Worm (Caenorhabditis elegans) whole organism, early embryonic: ENCODE data around the gene cgt-3.

Experiments used
- B0310.2 ChIP-seq: sonication (generic microtip); optimal IDR thresholded peaks from 2 replicates; lab custom pipeline; 2016; ENCODE audit warnings: mild to moderate bottlenecking, missing genetic modification characterization, missing compliant biosample characterization
- F13C5.2 ChIP-seq: sonication (generic microtip); optimal IDR thresholded peaks from 2 replicates; lab custom pipeline; 2017; ENCODE audit warnings: mild to moderate bottlenecking, missing genetic modification characterization, inconsistent platforms, missing compliant biosample characterization
- aly-1 ChIP-seq: sonication (generic microtip); optimal IDR thresholded peaks from 2 replicates; lab custom pipeline; 2016; ENCODE audit warnings: missing genetic modification characterization, missing compliant biosample characterization
- ama-1 ChIP-seq: fragments of 150-350 bp; optimal IDR thresholded peaks from 2 replicates; lab custom pipeline; 2014
- ceh-13 ChIP-seq: fragments of 200-800 bp; sonication (Bioruptor generic); optimal IDR thresholded peaks from 2 replicates; lab custom pipeline; 2018; ENCODE audit warnings: mild to moderate bottlenecking, missing genetic modification characterization, missing compliant biosample characterization
- ceh-36 ChIP-seq: sonication (generic microtip); optimal IDR thresholded peaks from 2 replicates; lab custom pipeline; 2016; ENCODE audit warnings: missing genetic modification characterization, inconsistent platforms, missing compliant biosample characterization
- ets-7 ChIP-seq: sonication (generic microtip); optimal IDR thresholded peaks from 2 replicates; lab custom pipeline; 2016; ENCODE audit warnings: missing genotype, missing genetic modification characterization, missing compliant biosample characterization
- flt-1 ChIP-seq: fragments of 200-800 bp; sonication (Bioruptor generic); IDR thresholded peaks from 2 replicates; pipeline ENCODE4 v1.3.6; 2022; ENCODE audit warnings: missing genetic modification characterization, missing compliant biosample characterization
- hmbx-1 ChIP-seq: sonication (generic microtip); optimal IDR thresholded peaks from 2 replicates; lab custom pipeline; 2016; ENCODE audit warnings: mild to moderate bottlenecking, missing genetic modification characterization, missing compliant biosample characterization
- hmg-4 ChIP-seq: fragments of 200-800 bp; sonication (Bioruptor generic); optimal IDR thresholded peaks from 2 replicates; lab custom pipeline; 2018; ENCODE audit warnings: mild to moderate bottlenecking, missing genetic modification characterization, missing compliant biosample characterization
- hnd-1 ChIP-seq: sonication (generic microtip); optimal IDR thresholded peaks from 2 replicates; lab custom pipeline; 2016; ENCODE audit warnings: missing genetic modification characterization, missing compliant biosample characterization
- pes-1 ChIP-seq: fragments of 200-800 bp; sonication (Bioruptor generic); IDR thresholded peaks from 2 replicates; pipeline ENCODE4 v1.3.6; 2022; ENCODE audit warnings: missing genetic modification reagents, missing genetic modification characterization, missing compliant biosample characterization
- scrt-1 ChIP-seq: fragments of 200-800 bp; sonication (Bioruptor generic); IDR thresholded peaks from 2 replicates; pipeline ENCODE4 v1.3.6; 2022; ENCODE audit warnings: missing genetic modification characterization, missing compliant biosample characterization
- sea-1 ChIP-seq: fragments of 200-800 bp; sonication (Bioruptor generic); conservative IDR thresholded peaks from 2 replicates; pipeline ENCODE4 v1.3.6; 2022; ENCODE audit warnings: missing genetic modification characterization, missing compliant biosample characterization
- tbx-11 ChIP-seq: fragments of 200-800 bp; sonication (Bioruptor generic); IDR thresholded peaks from 2 replicates; pipeline ENCODE4 v1.3.6; 2022; ENCODE audit warnings: missing genetic modification characterization, missing compliant biosample characterization
- tbx-37 ChIP-seq: fragments of 200-800 bp; sonication (Bioruptor generic); conservative IDR thresholded peaks from 2 replicates; pipeline ENCODE4 v1.3.6; 2022; ENCODE audit warnings: missing genetic modification reagents, missing genetic modification characterization, missing compliant biosample characterization
- tra-4 ChIP-seq: sonication (generic microtip); optimal IDR thresholded peaks from 2 replicates; lab custom pipeline; 2017; ENCODE audit warnings: missing genetic modification characterization, missing compliant biosample characterization

cgt-3 gene

ce11 chrII:5902139-5902538 is 9.0 kb upstream of the cgt-3 start:
- TF ChIP-seq tbx-11 (GFP tag; lab: Robert Waterston, UW), result no peak
- TF ChIP-seq sea-1 (GFP tag; lab: Robert Waterston, UW), result no peak

ce11 chrII:5904252-5904651 is 6.9 kb upstream of the cgt-3 start, which contains the start of gene tsp-18:
Gene tsp-18, plus strand, starts transcription at chrII:5904552.
- TF ChIP-seq ceh-13 (GFP tag; lab: Kevin White, UChicago), result no peak
- no peak for TF ChIP-seq ama-1
- TF ChIP-seq hnd-1 (tag; lab: Kevin White, UChicago), result no peak
- no peak for TF ChIP-seq scrt-1 (GFP tag; lab: Robert Waterston, UW)
- no peak for TF ChIP-seq F13C5.2 (tag; lab: Kevin White, UChicago)
- no peak for TF ChIP-seq ets-7 (tag; lab: Kevin White, UChicago)
- no peak for TF ChIP-seq ceh-36 (tag; lab: Kevin White, UChicago)
- no peak for TF ChIP-seq hmg-4 (GFP tag; lab: Kevin White, UChicago)
- TF ChIP-seq B0310.2 (tag; lab: Kevin White, UChicago), result no peak
- no peak for TF ChIP-seq tbx-37 (GFP tag; lab: Robert Waterston, UW)
- TF ChIP-seq hmbx-1, result no peak
- no peak for TF ChIP-seq tra-4 (tag; lab: Kevin White, UChicago)
- TF ChIP-seq flt-1, result no peak
- TF ChIP-seq aly-1 (tag; lab: Kevin White, UChicago), result no peak
- TF ChIP-seq pes-1 (GFP tag; lab: Robert Waterston, UW), result no peak
- TF ChIP-seq tbx-11 (GFP tag; lab: Robert Waterston, UW), result no peak

ce11 chrII:5906274-5906673 is 4.8 kb upstream of the cgt-3 start, which contains the start of gene F59G1.8:
Gene F59G1.8, plus strand, starts transcription at chrII:5906566.
- no peak for TF ChIP-seq hnd-1 (tag; lab: Kevin White, UChicago)
- no peak for TF ChIP-seq B0310.2 (tag; lab: Kevin White, UChicago)
- TF ChIP-seq tra-4 (tag; lab: Kevin White, UChicago), result no peak
- no peak for TF ChIP-seq aly-1 (tag; lab: Kevin White, UChicago)
- TF ChIP-seq ceh-13 (GFP tag; lab: Kevin White, UChicago), result no peak
- no peak for TF ChIP-seq hmg-4 (GFP tag; lab: Kevin White, UChicago)
- no peak for TF ChIP-seq flt-1
- TF ChIP-seq ama-1, result no peak
- no peak for TF ChIP-seq ets-7 (tag; lab: Kevin White, UChicago)
- no peak for TF ChIP-seq scrt-1 (GFP tag; lab: Robert Waterston, UW)
- no peak for TF ChIP-seq hmbx-1
- TF ChIP-seq tbx-37 (GFP tag; lab: Robert Waterston, UW), result no peak

ce11 chrII:5907482-5907881 is 3.6 kb upstream of the cgt-3 start, which contains the start of gene vps-35:
Gene vps-35, plus strand, starts transcription at chrII:5907816.
- TF ChIP-seq ceh-36 (tag; lab: Kevin White, UChicago), result no peak
- no peak for TF ChIP-seq B0310.2 (tag; lab: Kevin White, UChicago)
- no peak for TF ChIP-seq hmbx-1
- TF ChIP-seq ceh-13 (GFP tag; lab: Kevin White, UChicago), result no peak
- no peak for TF ChIP-seq flt-1
- TF ChIP-seq hmg-4 (GFP tag; lab: Kevin White, UChicago), result no peak
- no peak for TF ChIP-seq pes-1 (GFP tag; lab: Robert Waterston, UW)
- TF ChIP-seq ama-1, result no peak
- TF ChIP-seq tbx-11 (GFP tag; lab: Robert Waterston, UW), result no peak
- no peak for TF ChIP-seq sea-1 (GFP tag; lab: Robert Waterston, UW)
- no peak for TF ChIP-seq ets-7 (tag; lab: Kevin White, UChicago)
- TF ChIP-seq tbx-37 (GFP tag; lab: Robert Waterston, UW), result no peak
- TF ChIP-seq F13C5.2 (tag; lab: Kevin White, UChicago), result no peak
- no peak for TF ChIP-seq hnd-1 (tag; lab: Kevin White, UChicago)
- TF ChIP-seq aly-1 (tag; lab: Kevin White, UChicago), result no peak
- no peak for TF ChIP-seq tra-4 (tag; lab: Kevin White, UChicago)
- TF ChIP-seq scrt-1 (GFP tag; lab: Robert Waterston, UW), result no peak

ce11 chrII:5911939-5912523 is 907 bp downstream of the cgt-3 start:
- TF ChIP-seq hmg-4 (GFP tag; lab: Kevin White, UChicago) (no peak), sea-1 (GFP tag; lab: Robert Waterston, UW) (no peak), hnd-1 (tag; lab: Kevin White, UChicago) (no peak), B0310.2 (tag; lab: Kevin White, UChicago) (no peak), flt-1 (no peak), tra-4 (tag; lab: Kevin White, UChicago) (no peak), ceh-13 (GFP tag; lab: Kevin White, UChicago) (no peak), ets-7 (tag; lab: Kevin White, UChicago) (no peak), scrt-1 (GFP tag; lab: Robert Waterston, UW) (no peak), F13C5.2 (tag; lab: Kevin White, UChicago) (no peak), aly-1 (tag; lab: Kevin White, UChicago) (no peak), tbx-37 (GFP tag; lab: Robert Waterston, UW) (no peak), hmbx-1 (no peak), ceh-36 (tag; lab: Kevin White, UChicago) (no peak), ama-1 (no peak)

- TF ChIP-seq hnd-1 (tag; lab: Kevin White, UChicago), result no peak
- no peak for TF ChIP-seq tra-4 (tag; lab: Kevin White, UChicago)
- TF ChIP-seq flt-1, result no peak
- TF ChIP-seq scrt-1 (GFP tag; lab: Robert Waterston, UW), result no peak
Measured at ce11 chrII:5913897-5914296, 2.8 kb downstream of the cgt-3 start.

ce11 chrII:5917010-5917472 is 5.9 kb downstream of the cgt-3 start, which contains the start of gene frh-1:
Gene frh-1, plus strand, starts transcription at chrII:5917422.
- TF ChIP-seq flt-1 (no peak), aly-1 (tag; lab: Kevin White, UChicago) (no peak), tbx-37 (GFP tag; lab: Robert Waterston, UW) (no peak), ceh-36 (tag; lab: Kevin White, UChicago) (no peak), sea-1 (GFP tag; lab: Robert Waterston, UW) (no peak), ceh-13 (GFP tag; lab: Kevin White, UChicago) (no peak), scrt-1 (GFP tag; lab: Robert Waterston, UW) (no peak), F13C5.2 (tag; lab: Kevin White, UChicago) (no peak), hmbx-1 (no peak), pes-1 (GFP tag; lab: Robert Waterston, UW) (no peak), B0310.2 (tag; lab: Kevin White, UChicago) (no peak), ets-7 (tag; lab: Kevin White, UChicago) (no peak), ama-1 (no peak), hmg-4 (GFP tag; lab: Kevin White, UChicago) (no peak), hnd-1 (tag; lab: Kevin White, UChicago) (no peak), tbx-11 (GFP tag; lab: Robert Waterston, UW) (no peak)
